Worm (Caenorhabditis elegans) whole organism, mixed stage, embryonic: ENCODE results near the gene Y46G5A.22.

Experiments used
- M03D4.4 ChIP-seq: sonication (generic microtip); optimal IDR thresholded peaks from 2 replicates; lab custom pipeline; 2017; ENCODE audit warnings: mild to moderate bottlenecking, missing genetic modification characterization, missing compliant biosample characterization
- blmp-1 ChIP-seq: fragments of 150-350 bp; optimal IDR thresholded peaks from 2 replicates; lab custom pipeline; 2014; ENCODE audit warnings: missing biosample characterization, missing genetic modification characterization
- ceh-43 ChIP-seq: fragments of 200-800 bp; sonication (Bioruptor generic); optimal IDR thresholded peaks from 2 replicates; lab custom pipeline; 2018; ENCODE audit warnings: mild to moderate bottlenecking, missing genetic modification characterization, moderate library complexity, missing compliant biosample characterization
- ces-1 ChIP-seq: fragments of 150-350 bp; optimal IDR thresholded peaks from 2 replicates; lab custom pipeline; 2014; ENCODE audit warnings: missing biosample characterization, missing genetic modification reagents, missing genetic modification characterization
- cnd-1 ChIP-seq: fragments of 200-800 bp; sonication (Bioruptor generic); optimal IDR thresholded peaks from 2 replicates; lab custom pipeline; 2018; ENCODE audit warnings: mild to moderate bottlenecking, missing genetic modification characterization, missing compliant biosample characterization
- drap-1 ChIP-seq: fragments of 200-800 bp; sonication (Bioruptor generic); optimal IDR thresholded peaks from 3 replicates; lab custom pipeline; 2018; ENCODE audit warnings: mild to moderate bottlenecking, missing genetic modification characterization, missing compliant biosample characterization
- elt-1 ChIP-seq: sonication (generic microtip); optimal IDR thresholded peaks from 2 replicates; lab custom pipeline; 2017; ENCODE audit warnings: missing genetic modification characterization, mild to moderate bottlenecking, missing compliant biosample characterization, antibody characterized with exemption, moderate library complexity, borderline replicate concordance; ENCODE audit not compliant: insufficient read depth
- flh-1 ChIP-seq: fragments of 200-800 bp; sonication (Bioruptor generic); optimal IDR thresholded peaks from 2 replicates; lab custom pipeline; 2018; ENCODE audit warnings: mild to moderate bottlenecking, missing genetic modification characterization, moderate library complexity, missing compliant biosample characterization
- ham-2 ChIP-seq: fragments of 200-800 bp; sonication (Bioruptor generic); optimal IDR thresholded peaks from 2 replicates; lab custom pipeline; 2018; ENCODE audit warnings: mild to moderate bottlenecking, missing genetic modification characterization, missing compliant biosample characterization
- hlh-1 ChIP-seq: fragments of 150-350 bp; optimal IDR thresholded peaks from 2 replicates; lab custom pipeline; 2014; ENCODE audit warnings: missing biosample characterization, missing genetic modification reagents, missing genetic modification characterization
- lin-13 ChIP-seq: fragments of 150-350 bp; optimal IDR thresholded peaks from 2 replicates; lab custom pipeline; 2014; ENCODE audit warnings: missing biosample characterization, missing genetic modification characterization
- lin-32 ChIP-seq: fragments of 200-800 bp; sonication (Bioruptor generic); optimal IDR thresholded peaks from 2 replicates; lab custom pipeline; 2018; ENCODE audit warnings: mild to moderate bottlenecking, missing genetic modification characterization, missing compliant biosample characterization
- mab-5 ChIP-seq: fragments of 150-350 bp; optimal IDR thresholded peaks from 2 replicates; lab custom pipeline; 2014; ENCODE audit warnings: missing biosample characterization, missing genetic modification characterization
- mls-2 ChIP-seq: sonication (generic microtip); optimal IDR thresholded peaks from 2 replicates; lab custom pipeline; 2016; ENCODE audit warnings: mild to moderate bottlenecking, missing genetic modification characterization, moderate library complexity, missing compliant biosample characterization
- nhr-2 ChIP-seq: fragments of 150-350 bp; optimal IDR thresholded peaks from 2 replicates; lab custom pipeline; 2014; ENCODE audit warnings: missing biosample characterization, missing genetic modification characterization
- nhr-237 ChIP-seq: fragments of 150-350 bp; optimal IDR thresholded peaks from 2 replicates; lab custom pipeline; 2014; ENCODE audit warnings: missing biosample characterization, missing genetic modification characterization
- nhr-28 ChIP-seq: fragments of 150-350 bp; optimal IDR thresholded peaks from 2 replicates; lab custom pipeline; 2014; ENCODE audit warnings: missing biosample characterization, missing genetic modification characterization
- pha-4 ChIP-seq: fragments of 150-350 bp; optimal IDR thresholded peaks from 2 replicates; lab custom pipeline; 2018; ENCODE audit warnings: missing biosample characterization, missing genetic modification reagents, missing genetic modification characterization
- snpc-4 ChIP-seq: fragments of 150-350 bp; optimal IDR thresholded peaks from 2 replicates; lab custom pipeline; 2014; ENCODE audit warnings: missing biosample characterization, missing genetic modification characterization
- sptf-1 ChIP-seq: sonication (generic microtip); optimal IDR thresholded peaks from 2 replicates; lab custom pipeline; 2017; ENCODE audit warnings: mild to moderate bottlenecking, missing genetic modification characterization, moderate library complexity, missing compliant biosample characterization
- tbx-8 ChIP-seq: fragments of 200-800 bp; sonication (Bioruptor generic); optimal IDR thresholded peaks from 2 replicates; lab custom pipeline; 2018; ENCODE audit warnings: mild to moderate bottlenecking, missing genetic modification characterization, moderate library complexity, missing compliant biosample characterization
- unc-120 ChIP-seq: sonication (generic microtip); optimal IDR thresholded peaks from 2 replicates; lab custom pipeline; 2017; ENCODE audit warnings: missing genetic modification characterization, missing compliant biosample characterization; ENCODE audit not compliant: poor library complexity, severe bottlenecking
- unc-39 ChIP-seq: fragments of 150-350 bp; optimal IDR thresholded peaks from 2 replicates; lab custom pipeline; 2014; ENCODE audit warnings: missing biosample characterization, missing genetic modification characterization
- unc-62 ChIP-seq: fragments of 150-350 bp; optimal IDR thresholded peaks from 2 replicates; lab custom pipeline; 2014; ENCODE audit warnings: missing biosample characterization, missing genetic modification reagents, missing genetic modification characterization
- zip-8 ChIP-seq: fragments of 150-350 bp; optimal IDR thresholded peaks from 2 replicates; lab custom pipeline; 2014; ENCODE audit warnings: missing biosample characterization, missing genetic modification characterization
- ztf-11 ChIP-seq: fragments of 150-350 bp; optimal IDR thresholded peaks from 2 replicates; lab custom pipeline; 2014; ENCODE audit warnings: missing biosample characterization, missing genetic modification characterization

Gene Y46G5A.22

DNA sequence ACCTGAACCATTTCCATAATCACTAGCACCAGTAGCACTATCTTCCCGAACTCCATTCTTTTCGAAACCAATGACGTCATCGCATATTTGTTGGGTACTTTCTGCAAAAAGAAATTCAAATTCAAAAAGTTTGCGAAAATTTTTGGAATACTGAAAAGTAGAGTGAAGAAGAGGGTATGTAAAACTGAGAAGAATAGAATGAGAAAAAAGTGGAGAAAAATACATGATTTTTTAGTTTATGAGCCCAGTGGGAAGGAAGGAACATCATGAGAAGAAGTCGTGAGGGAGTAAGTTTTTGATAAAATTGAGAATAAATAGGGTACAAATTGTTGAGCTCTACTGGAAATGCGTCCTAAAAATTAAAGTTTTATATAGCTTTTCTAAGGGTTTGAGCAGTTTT is 21.7 kb upstream of the Y46G5A.22 start, which contains the start of gene lgc-35:
lgc-35 (minus strand) TSS at position 101 of the 400 bp plus-strand sequence.
- TF ChIP-seq blmp-1 (tag; lab: Kevin White, UChicago) (no peak), zip-8 (tag; lab: Kevin White, UChicago) (peak; percentile 14)

DNA sequence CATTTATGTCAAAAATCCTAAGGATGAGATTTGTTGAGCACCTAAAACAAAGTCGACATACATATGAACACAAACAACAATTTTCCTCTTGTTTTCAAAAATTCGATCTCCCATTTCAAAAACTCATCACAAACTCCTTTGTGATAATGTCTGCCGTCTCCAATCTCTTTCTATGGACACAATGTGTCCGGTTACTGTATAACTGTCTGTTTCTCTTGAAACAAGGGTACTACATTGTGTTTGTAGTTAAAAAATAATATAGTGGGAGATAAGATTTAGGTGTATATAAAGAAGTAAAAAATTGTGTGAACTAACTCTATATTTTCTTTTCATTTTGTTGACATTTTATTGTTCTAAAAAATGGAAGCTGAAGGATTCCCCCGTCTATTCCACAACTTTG is 12.0 kb upstream of the Y46G5A.22 start, which contains the start of gene bcmo-1:
bcmo-1 (plus strand) TSS at position 330 of the 400 bp plus-strand sequence.
- TF ChIP-seq elt-1 (tag; lab: Kevin White, UChicago) (no peak), lin-13 (tag; lab: Kevin White, UChicago) (no peak), nhr-237 (tag; lab: Kevin White, UChicago) (no peak), ces-1 (GFP tag; lab: Kevin White, UChicago) (no peak), flh-1 (GFP tag; lab: Kevin White, UChicago) (no peak), mab-5 (tag; lab: Kevin White, UChicago) (no peak), cnd-1 (tag; lab: Kevin White, UChicago) (no peak), nhr-28 (tag; lab: Kevin White, UChicago) (no peak), zip-8 (tag; lab: Kevin White, UChicago) (no peak), M03D4.4 (no peak)

DNA sequence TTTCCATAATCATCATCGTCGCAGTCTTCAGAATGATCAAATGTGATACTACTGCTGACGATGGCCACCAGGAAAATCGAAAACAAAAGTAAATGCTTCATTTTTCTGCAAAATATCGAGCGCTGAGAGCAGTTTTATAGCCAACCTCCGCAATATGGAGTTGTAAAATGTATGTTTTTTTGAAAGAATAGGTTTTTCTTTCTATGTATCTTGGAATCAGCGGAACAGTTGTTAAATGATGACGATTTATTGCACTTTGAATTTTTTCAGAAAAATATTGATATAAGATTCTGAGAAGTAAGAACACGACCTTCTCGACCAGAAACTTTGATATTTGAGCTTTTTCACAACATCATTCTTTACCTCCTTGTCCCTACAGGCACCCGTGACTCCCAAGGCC is 10.5 kb upstream of the Y46G5A.22 start, which contains the start of gene Y46G5A.23:
Y46G5A.23 (minus strand) TSS at position 101 of the 400 bp plus-strand sequence.
- no peak for TF ChIP-seq nhr-237 (tag; lab: Kevin White, UChicago)
- TF ChIP-seq flh-1 (GFP tag; lab: Kevin White, UChicago), result no peak
- TF ChIP-seq pha-4, result no peak
- TF ChIP-seq nhr-28 (tag; lab: Kevin White, UChicago), result no peak
- TF ChIP-seq hlh-1, result no peak
- TF ChIP-seq tbx-8, result no peak
- TF ChIP-seq, all 35 proteins: peak for 0

DNA sequence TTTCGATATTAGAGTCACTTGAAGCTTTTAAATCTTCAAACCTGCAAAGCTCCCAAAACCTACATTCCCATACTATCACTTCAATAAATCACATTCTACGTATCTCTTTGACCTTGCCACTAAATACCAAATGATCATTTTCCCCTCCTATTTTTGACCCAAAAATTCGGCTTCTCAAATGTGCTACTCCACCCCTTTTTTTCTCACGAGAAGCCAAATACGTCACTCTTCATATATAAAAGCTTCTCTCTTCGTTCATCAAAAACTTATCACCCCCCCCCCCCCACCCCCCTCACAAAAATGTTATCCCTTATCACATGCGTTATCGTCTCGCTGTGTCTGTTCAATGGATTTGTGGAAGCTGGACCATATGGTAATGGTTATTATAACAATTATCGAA is 8.4 kb upstream of the Y46G5A.22 start, which contains the start of gene Y46G5A.38:
Y46G5A.38 (plus strand) TSS at position 301 of the 400 bp plus-strand sequence.
- TF ChIP-seq hlh-1, result no peak
- TF ChIP-seq nhr-2 (tag; lab: Kevin White, UChicago), result no peak
- TF ChIP-seq ham-2 (GFP tag; lab: Kevin White, UChicago), result no peak
- TF ChIP-seq flh-1 (GFP tag; lab: Kevin White, UChicago), result no peak
- TF ChIP-seq pha-4, result no peak
- TF ChIP-seq lin-32 (GFP tag; lab: Kevin White, UChicago), result no peak

DNA sequence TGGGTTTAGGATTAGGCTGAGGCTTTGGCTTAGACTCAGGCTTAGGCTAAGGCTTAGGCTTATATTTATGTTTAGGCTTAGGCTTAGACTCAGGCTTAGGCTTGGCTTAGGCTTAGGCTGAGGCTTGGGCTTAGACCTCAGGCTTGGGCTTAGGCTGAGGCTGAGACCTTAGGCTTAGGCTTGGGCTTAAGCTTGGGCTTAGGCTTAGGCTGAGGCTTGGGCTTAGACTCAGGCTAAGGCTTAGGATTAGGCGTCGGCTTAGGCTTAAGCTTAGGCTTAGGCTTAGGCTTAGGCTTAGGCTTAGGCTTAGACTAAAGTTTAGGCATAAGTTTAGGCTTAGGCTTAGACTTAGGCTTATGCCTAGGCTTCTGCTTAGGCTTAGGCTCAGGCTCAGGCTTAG is 6.1 kb upstream of the Y46G5A.22 start:
- TF ChIP-seq blmp-1 (tag; lab: Kevin White, UChicago) (no peak), ham-2 (GFP tag; lab: Kevin White, UChicago) (peak; percentile 57)

DNA sequence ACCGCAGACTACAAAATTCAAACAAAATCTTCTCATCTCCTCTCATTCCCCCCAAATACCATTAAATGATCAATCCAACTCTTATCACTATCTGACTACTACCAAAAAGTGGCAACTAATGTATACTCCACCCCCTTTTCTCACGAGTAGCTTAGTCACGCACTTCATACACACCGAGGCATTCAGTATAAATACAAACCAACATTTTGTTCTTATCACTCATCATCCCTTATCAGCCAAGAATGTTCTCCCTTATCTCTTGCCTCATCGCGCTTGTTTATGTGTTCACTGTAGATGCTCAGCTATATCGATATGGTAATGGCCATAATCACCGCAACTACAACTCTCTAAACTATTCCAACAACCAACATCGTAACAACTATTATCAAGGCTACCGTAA is 5.0 kb upstream of the Y46G5A.22 start, which contains the start of gene Y46G5A.36:
Y46G5A.36 (plus strand) TSS at position 243 of the 400 bp plus-strand sequence.
- TF ChIP-seq drap-1 (GFP tag; lab: Kevin White, UChicago) (no peak), nhr-2 (tag; lab: Kevin White, UChicago) (no peak), lin-13 (tag; lab: Kevin White, UChicago) (no peak), sptf-1 (tag; lab: Kevin White, UChicago) (no peak), ham-2 (GFP tag; lab: Kevin White, UChicago) (no peak), unc-39 (tag; lab: Kevin White, UChicago) (no peak)

DNA sequence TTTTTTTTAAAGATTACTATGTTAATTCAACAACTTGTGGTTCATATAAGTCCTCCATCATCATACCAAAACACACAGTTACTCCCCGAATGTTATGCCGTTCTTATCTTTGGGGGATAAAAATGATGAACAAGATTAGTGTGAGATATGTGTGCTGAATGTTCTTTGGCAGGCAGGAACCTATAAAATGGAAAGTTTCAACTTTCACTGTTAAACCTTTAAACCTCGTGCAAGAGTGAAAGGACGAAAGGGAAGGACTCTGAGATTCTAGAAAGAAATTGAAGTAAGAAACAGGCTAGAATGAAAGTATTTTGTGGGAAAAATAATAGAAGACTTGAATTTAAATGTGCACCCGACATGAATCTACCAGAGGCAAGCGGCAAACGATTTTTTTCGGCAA is 1.6 kb upstream of the Y46G5A.22 start:
- no peak for TF ChIP-seq mab-5 (tag; lab: Kevin White, UChicago)
- no peak for TF ChIP-seq ceh-43
- no peak for TF ChIP-seq unc-120 (tag; lab: Kevin White, UChicago)

DNA sequence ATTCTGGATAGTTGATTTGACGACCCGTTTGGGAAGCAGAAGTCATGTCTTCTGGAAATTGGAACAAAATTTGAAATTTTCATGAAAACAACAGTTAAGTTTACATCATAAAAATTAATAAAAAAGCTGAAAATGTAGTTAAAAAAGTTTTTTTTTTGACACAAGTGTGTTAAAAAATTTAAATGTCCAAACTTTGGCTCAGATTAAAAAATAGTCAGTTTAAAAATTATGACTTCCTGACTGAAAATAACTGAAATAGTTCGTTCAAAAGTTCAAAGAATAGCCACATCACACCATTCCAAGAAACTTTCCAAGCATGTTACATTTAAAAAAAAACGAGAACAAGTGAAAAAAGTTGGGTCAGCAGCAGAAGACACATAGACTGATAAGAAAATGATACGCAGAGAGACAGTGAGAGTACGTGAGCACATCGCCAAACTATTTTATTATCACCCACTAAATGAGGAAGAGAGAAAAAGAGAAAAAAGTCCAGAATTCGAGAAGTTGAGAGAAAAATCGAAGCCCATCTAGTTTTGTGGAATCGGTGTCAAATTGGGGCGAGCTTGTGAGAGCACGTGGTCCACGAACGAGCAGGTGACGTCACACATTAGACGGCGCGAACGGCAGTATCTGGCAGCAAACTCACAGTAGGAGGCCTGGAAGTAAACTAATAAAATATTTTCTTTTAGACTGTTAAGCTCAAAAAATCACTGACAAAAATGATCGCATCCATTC is 1.8 kb downstream of the Y46G5A.22 start, which contains the start of gene acl-7:
acl-7 (minus strand) TSS at position 51 of the 735 bp plus-strand sequence.
- TF ChIP-seq unc-62, result no peak
- no peak for TF ChIP-seq elt-1 (tag; lab: Kevin White, UChicago)
- no peak for TF ChIP-seq zip-8 (tag; lab: Kevin White, UChicago)
- TF ChIP-seq tbx-8, result no peak
- TF ChIP-seq ham-2 (GFP tag; lab: Kevin White, UChicago), result no peak
- no peak for TF ChIP-seq snpc-4 (tag; lab: Kevin White, UChicago)
- TF ChIP-seq ces-1 (GFP tag; lab: Kevin White, UChicago), result no peak
- TF ChIP-seq hlh-1, result no peak
- TF ChIP-seq ceh-43, result no peak
- no peak for TF ChIP-seq nhr-237 (tag; lab: Kevin White, UChicago)
- no peak for TF ChIP-seq drap-1 (GFP tag; lab: Kevin White, UChicago)
- no peak for TF ChIP-seq ztf-11 (tag; lab: Kevin White, UChicago)
- no peak for TF ChIP-seq mls-2
